Fruit fly (Drosophila melanogaster) Kc167 (cell line): ENCODE data around the gene CG42827.

Experiments
- Myc ChIP-seq: fragments of >200 bp; optimal IDR thresholded peaks from 2 replicates; lab custom pipeline; 2017; ENCODE audit warnings: missing external identifiers
- Sin3A ChIP-seq: fragments of >200 bp; optimal IDR thresholded peaks from 2 replicates; lab custom pipeline; 2018; ENCODE audit warnings: missing external identifiers
- h ChIP-seq: fragments of >200 bp; optimal IDR thresholded peaks from 3 replicates; lab custom pipeline; 2018; ENCODE audit warnings: missing external identifiers
- psq ChIP-seq: fragments of >200 bp; optimal IDR thresholded peaks from 2 replicates; lab custom pipeline; 2017; ENCODE audit warnings: missing external identifiers
- ttk ChIP-seq: sonication (Bioruptor generic); optimal IDR thresholded peaks from 2 replicates; lab custom pipeline; 2017; ENCODE audit warnings: missing external identifiers

DNA sequence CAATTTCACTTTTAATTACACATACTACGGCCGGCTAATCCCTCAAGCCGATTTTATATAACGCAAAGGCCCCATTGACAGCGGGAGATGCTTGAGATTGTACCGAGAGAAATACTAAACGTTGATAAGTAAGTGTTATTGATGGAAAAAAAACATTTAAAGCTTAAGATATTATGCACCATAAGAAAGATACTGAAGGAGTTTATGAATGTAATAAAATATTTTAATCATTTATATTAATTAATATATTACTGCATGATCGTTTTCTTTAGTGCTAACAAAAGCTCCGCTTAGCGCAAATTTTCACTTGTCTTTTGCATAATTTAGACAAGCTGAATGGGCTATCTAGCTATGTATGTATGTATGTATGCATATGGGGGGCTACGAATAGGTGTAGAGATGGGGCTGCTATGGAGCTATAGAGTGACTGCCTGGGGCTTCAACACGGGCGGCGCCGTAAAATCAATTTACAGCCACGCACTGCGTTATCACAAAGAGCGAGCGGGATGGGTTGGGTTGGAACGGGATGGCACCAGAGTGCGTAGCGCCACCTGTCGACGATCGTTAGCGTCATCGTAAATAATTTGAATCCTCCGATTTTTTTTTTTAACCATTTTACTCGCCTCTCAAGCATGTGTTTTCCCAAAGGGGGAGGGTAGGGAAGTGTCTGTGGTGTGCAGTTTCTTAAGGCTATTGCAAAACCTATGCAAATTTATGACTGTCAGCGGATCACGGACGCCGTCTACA is 24.0 kb downstream of the CG42827 start:
- TF ChIP-seq psq (lab: Kevin White, UChicago) (no peak), h (lab: Kevin White, UChicago) (no peak), Myc (lab: Kevin White, UChicago) (no peak), Sin3A (lab: Kevin White, UChicago) (no peak), ttk (no peak)
